Fruit fly (Drosophila melanogaster) whole organism, embryonic: Measurements from ENCODE around the gene CG9173.

ENCODE experiments used
- Antp ChIP-seq: fragments of 200-800 bp; sonication (Bioruptor generic); optimal IDR thresholded peaks from 3 replicates; lab custom pipeline; 2016; ENCODE audit warnings: missing biosample characterization, missing genetic modification characterization
- BEAF-32 ChIP-seq: fragments of 200-800 bp; sonication (Bioruptor generic); optimal IDR thresholded peaks from 3 replicates; lab custom pipeline; 2017; ENCODE audit warnings: missing biosample characterization, missing genetic modification characterization, mild to moderate bottlenecking, moderate library complexity, missing genetic modification reagents
- Blimp-1 ChIP-seq: fragments of 200-800 bp; sonication (Bioruptor generic); optimal IDR thresholded peaks from 3 replicates; lab custom pipeline; 2018; ENCODE audit warnings: missing biosample characterization, missing genetic modification characterization, mild to moderate bottlenecking, moderate library complexity, missing genetic modification reagents
- CG14710 ChIP-seq: fragments of 200-800 bp; sonication (Bioruptor generic); optimal IDR thresholded peaks from 3 replicates; lab custom pipeline; 2019; ENCODE audit warnings: missing biosample characterization, mild to moderate bottlenecking, missing genetic modification characterization, moderate library complexity
- CG14860 ChIP-seq: fragments of 200-800 bp; sonication (Bioruptor generic); IDR thresholded peaks from 3 replicates; pipeline ENCODE4 v1.3.6; 2022; ENCODE audit warnings: missing biosample characterization, missing genetic modification characterization; ENCODE audit not compliant: partially characterized antibody
- CG1647 ChIP-seq: fragments of 200-800 bp; sonication (Bioruptor generic); optimal IDR thresholded peaks from 3 replicates; lab custom pipeline; 2016; ENCODE audit warnings: missing biosample characterization, missing genetic modification characterization
- CG16813 ChIP-seq: fragments of 200-800 bp; sonication (Bioruptor generic); IDR thresholded peaks from 3 replicates; pipeline ENCODE4 v1.3.6; 2022; ENCODE audit warnings: missing biosample characterization, missing genetic modification characterization; ENCODE audit not compliant: partially characterized antibody
- CG17359 ChIP-seq: fragments of 200-800 bp; sonication (Bioruptor generic); optimal IDR thresholded peaks from 3 replicates; lab custom pipeline; 2018; ENCODE audit warnings: missing biosample characterization, mild to moderate bottlenecking, missing genetic modification characterization, moderate library complexity
- CG17385 ChIP-seq: fragments of 200-800 bp; sonication (Bioruptor generic); optimal IDR thresholded peaks from 3 replicates; lab custom pipeline; 2018; ENCODE audit warnings: missing biosample characterization, mild to moderate bottlenecking, missing genetic modification characterization
- CG17829 ChIP-seq: fragments of 200-800 bp; optimal IDR thresholded peaks from 2 replicates; lab custom pipeline; 2019; ENCODE audit warnings: missing biosample characterization, mild to moderate bottlenecking, missing genetic modification characterization, moderate library complexity
- CG2712 ChIP-seq: fragments of 200-800 bp; optimal IDR thresholded peaks from 3 replicates; lab custom pipeline; 2019; ENCODE audit warnings: missing biosample characterization, mild to moderate bottlenecking, missing genetic modification characterization, moderate library complexity
- CG2875 ChIP-seq: fragments of 200-800 bp; sonication (Bioruptor generic); optimal IDR thresholded peaks from 2 replicates; lab custom pipeline; 2017; ENCODE audit warnings: missing biosample characterization, mild to moderate bottlenecking, missing genetic modification characterization, missing genetic modification reagents
- CG31441 ChIP-seq: fragments of 200-800 bp; sonication (Bioruptor generic); IDR thresholded peaks from 2 replicates; pipeline ENCODE4 v1.3.6; 2022; ENCODE audit warnings: missing biosample characterization, missing genetic modification characterization
- CG32772 ChIP-seq: fragments of 200-800 bp; sonication (Bioruptor generic); IDR thresholded peaks from 2 replicates; pipeline ENCODE4 v1.3.6; 2022; ENCODE audit warnings: missing biosample characterization, missing genetic modification characterization
- CG3838 ChIP-seq: fragments of 200-800 bp; sonication (Bioruptor generic); optimal IDR thresholded peaks from 3 replicates; lab custom pipeline; 2016; ENCODE audit warnings: missing biosample characterization, missing genetic modification characterization
- CG7357 ChIP-seq: fragments of 200-800 bp; sonication (Bioruptor generic); IDR thresholded peaks from 3 replicates; pipeline ENCODE4 v1.3.6; 2022; ENCODE audit warnings: missing biosample characterization, missing genetic modification characterization
- CG7556 ChIP-seq: fragments of 200-800 bp; sonication (Bioruptor generic); optimal IDR thresholded peaks from 2 replicates; lab custom pipeline; 2017; ENCODE audit warnings: missing biosample characterization, mild to moderate bottlenecking, missing genetic modification characterization
- CG7745 ChIP-seq: fragments of 200-800 bp; sonication (Bioruptor generic); optimal IDR thresholded peaks from 2 replicates; lab custom pipeline; 2018; ENCODE audit warnings: missing biosample characterization, mild to moderate bottlenecking, missing genetic modification characterization, moderate library complexity
- CHES-1-like ChIP-seq: fragments of 200-800 bp; sonication (Bioruptor generic); optimal IDR thresholded peaks from 2 replicates; lab custom pipeline; 2016; ENCODE audit warnings: missing biosample characterization, missing genetic modification characterization
- Camta ChIP-seq: fragments of 200-800 bp; sonication (Bioruptor generic); optimal IDR thresholded peaks from 2 replicates; lab custom pipeline; 2016; ENCODE audit warnings: missing biosample characterization, missing genetic modification characterization
- Drgx ChIP-seq: fragments of 200-800 bp; sonication (Bioruptor generic); IDR thresholded peaks from 2 replicates; pipeline ENCODE4 v1.3.6; 2022; ENCODE audit warnings: missing biosample characterization, missing genetic modification characterization
- Eip74EF ChIP-seq, 2 experiments: fragments of 200-800 bp in 1 of 2; fragments of >200 bp in 1 of 2; sonication (Bioruptor generic) in 1 of 2; optimal IDR thresholded peaks; 2 replicates each; lab custom pipeline; 2017 to 2019; ENCODE audit warnings: missing biosample characterization in 2 of 2, missing genetic modification characterization in 2 of 2, mild to moderate bottlenecking in 1 of 2, moderate library complexity in 1 of 2
- Elba2 ChIP-seq: fragments of 200-800 bp; sonication (Bioruptor generic); optimal IDR thresholded peaks from 3 replicates; lab custom pipeline; 2016; ENCODE audit warnings: missing biosample characterization, missing genetic modification characterization
- Gsc ChIP-seq: fragments of 200-800 bp; sonication (Bioruptor generic); IDR thresholded peaks from 2 replicates; pipeline ENCODE4 v1.3.6; 2022; ENCODE audit warnings: missing biosample characterization, missing genetic modification characterization
- H2.0 ChIP-seq: fragments of 200-800 bp; sonication (Bioruptor generic); IDR thresholded peaks from 2 replicates; pipeline ENCODE4 v1.3.6; 2022; ENCODE audit warnings: missing biosample characterization, missing genetic modification characterization
- HLH3B ChIP-seq: fragments of 200-800 bp; sonication (Bioruptor generic); IDR thresholded peaks from 2 replicates; pipeline ENCODE4 v1.3.6; 2022; ENCODE audit warnings: missing biosample characterization, missing genetic modification characterization
- MBD-R2 ChIP-seq: fragments of 200-800 bp; sonication (Bioruptor generic); IDR thresholded peaks from 2 replicates; pipeline ENCODE4 v1.3.6; 2022; ENCODE audit warnings: missing biosample characterization, missing genetic modification characterization
- Xrp1 ChIP-seq: fragments of 200-800 bp; sonication (Bioruptor generic); IDR thresholded peaks from 2 replicates; pipeline ENCODE4 v1.3.6; 2022; ENCODE audit warnings: missing biosample characterization, missing genetic modification characterization
- al ChIP-seq: fragments of 200-800 bp; sonication (Bioruptor generic); IDR thresholded peaks from 2 replicates; pipeline ENCODE4 v1.3.6; 2022; ENCODE audit warnings: missing biosample characterization, missing genetic modification characterization
- amos ChIP-seq: fragments of 200-800 bp; sonication (Bioruptor generic); IDR thresholded peaks from 2 replicates; pipeline ENCODE4 v1.3.6; 2022; ENCODE audit warnings: missing biosample characterization, missing genetic modification characterization; ENCODE audit not compliant: partially characterized antibody
- ara ChIP-seq: fragments of 200-800 bp; sonication (Bioruptor generic); IDR thresholded peaks from 2 replicates; pipeline ENCODE4 v1.3.6; 2022; ENCODE audit warnings: missing biosample characterization, missing genetic modification characterization
- az2 ChIP-seq: fragments of 200-800 bp; sonication (Bioruptor generic); optimal IDR thresholded peaks from 3 replicates; lab custom pipeline; 2016; ENCODE audit warnings: missing biosample characterization, missing genetic modification characterization
- br ChIP-seq: fragments of >200 bp; optimal IDR thresholded peaks from 2 replicates; lab custom pipeline; 2017
- chif ChIP-seq, 2 experiments: fragments of 200-800 bp; sonication (Bioruptor generic); optimal IDR thresholded peaks; 3 replicates each; lab custom pipeline; 2016; ENCODE audit warnings: missing biosample characterization in 2 of 2, missing genetic modification characterization in 2 of 2
- dmrt99B ChIP-seq: fragments of 200-800 bp; sonication (Bioruptor generic); optimal IDR thresholded peaks from 2 replicates; lab custom pipeline; 2018; ENCODE audit warnings: missing biosample characterization, mild to moderate bottlenecking, missing genetic modification characterization, moderate library complexity
- dysf ChIP-seq: fragments of 200-800 bp; sonication (Bioruptor generic); IDR thresholded peaks from 3 replicates; pipeline ENCODE4 v1.3.6; 2022; ENCODE audit warnings: missing biosample characterization, missing genetic modification characterization
- eve ChIP-seq, 2 experiments: fragments of >200 bp; optimal IDR thresholded peaks; 2 replicates each; lab custom pipeline; 2017; ENCODE audit warnings: missing biosample characterization in 2 of 2, missing genetic modification characterization in 2 of 2
- gcm2 ChIP-seq: fragments of 200-800 bp; sonication (Bioruptor generic); optimal IDR thresholded peaks from 2 replicates; lab custom pipeline; 2016; ENCODE audit warnings: missing biosample characterization, missing genetic modification characterization
- hbn ChIP-seq: fragments of 200-800 bp; sonication (Bioruptor generic); IDR thresholded peaks from 2 replicates; pipeline ENCODE4 v1.3.6; 2022; ENCODE audit warnings: missing biosample characterization, missing genetic modification characterization; ENCODE audit not compliant: partially characterized antibody
- inv ChIP-seq: fragments of 200-800 bp; sonication (Bioruptor generic); IDR thresholded peaks from 2 replicates; pipeline ENCODE4 v1.3.6; 2022; ENCODE audit warnings: missing biosample characterization, missing genetic modification characterization; ENCODE audit not compliant: partially characterized antibody
- kay ChIP-seq: fragments of 200-800 bp; sonication (Bioruptor generic); optimal IDR thresholded peaks from 2 replicates; lab custom pipeline; 2016; ENCODE audit warnings: missing biosample characterization, missing genetic modification characterization
- pnt ChIP-seq: fragments of 200-800 bp; sonication (Bioruptor generic); optimal IDR thresholded peaks from 3 replicates; lab custom pipeline; 2016; ENCODE audit warnings: missing biosample characterization, missing genetic modification characterization
- psq ChIP-seq: fragments of 200-800 bp; sonication (Bioruptor generic); optimal IDR thresholded peaks from 2 replicates; lab custom pipeline; 2017; ENCODE audit warnings: missing biosample characterization, missing genetic modification characterization
- salm ChIP-seq: fragments of 200-800 bp; sonication (Bioruptor generic); optimal IDR thresholded peaks from 2 replicates; lab custom pipeline; 2018; ENCODE audit warnings: missing biosample characterization, mild to moderate bottlenecking, missing genetic modification characterization
- slp2 ChIP-seq: fragments of 200-800 bp; sonication (Bioruptor generic); optimal IDR thresholded peaks from 2 replicates; lab custom pipeline; 2016; ENCODE audit warnings: missing biosample characterization, missing genetic modification characterization
- sob ChIP-seq: fragments of 200-800 bp; sonication (Bioruptor generic); IDR thresholded peaks from 2 replicates; pipeline ENCODE4 v1.3.6; 2022; ENCODE audit warnings: missing biosample characterization, missing genetic modification characterization
- stwl ChIP-seq: fragments of 200-800 bp; sonication (Bioruptor generic); optimal IDR thresholded peaks from 3 replicates; lab custom pipeline; 2018; ENCODE audit warnings: missing biosample characterization, mild to moderate bottlenecking, missing genetic modification characterization, moderate library complexity
- sug ChIP-seq: fragments of 200-800 bp; optimal IDR thresholded peaks from 2 replicates; lab custom pipeline; 2019; ENCODE audit warnings: missing biosample characterization, mild to moderate bottlenecking, missing genetic modification characterization, moderate library complexity
- vvl ChIP-seq: fragments of 200-800 bp; sonication (Bioruptor generic); IDR thresholded peaks from 2 replicates; pipeline ENCODE4 v1.3.6; 2022; ENCODE audit warnings: missing biosample characterization, missing genetic modification characterization

The CG9173 gene

dm6 chr3L:1376014-1376745 lies 47.1 kb downstream of the CG9173 start (continued):
- TF ChIP-seq CG17829: peak; percentile 34
- peak; percentile 38; the same call in 1 of the 3 replicates for TF ChIP-seq CG16813
- peak; percentile 59 for TF ChIP-seq Blimp-1
- TF ChIP-seq CG14860 (GFP tag; lab: Robert Waterston, UW): peak; percentile 59; the same call in 2 of the 3 replicates
- TF ChIP-seq az2 (GFP tag; lab: Kevin White, UChicago): peak; percentile 33
- no peak for TF ChIP-seq Gsc (GFP tag; lab: Robert Waterston, UW)
- TF ChIP-seq chif (GFP tag; optimal IDR thresholded peaks at IDR 0.05; lab: Kevin White, UChicago): peak; percentile 31 to 35
- TF ChIP-seq slp2 (GFP tag; lab: Kevin White, UChicago): peak; percentile 50
- TF ChIP-seq CG2712: peak; percentile 71
- peak in 1 of 2 experiments; percentile 87 for TF ChIP-seq eve (GFP tag; optimal IDR thresholded peaks at IDR 0.05; lab: Kevin White, UChicago)
- TF ChIP-seq pnt (GFP tag; lab: Kevin White, UChicago): peak; percentile 35
- no peak for TF ChIP-seq stwl (tag; lab: Kevin White, UChicago)
- TF ChIP-seq dmrt99B: peak; percentile 63
- TF ChIP-seq CHES-1-like: no peak
- no peak for TF ChIP-seq CG7745 (tag; lab: Kevin White, UChicago)
- TF ChIP-seq MBD-R2: no peak
- TF ChIP-seq Eip74EF (GFP tag; optimal IDR thresholded peaks at IDR 0.05; lab: Kevin White, UChicago): peak in 1 of 2 experiments; percentile 55
- no peak for TF ChIP-seq Elba2 (GFP tag; lab: Kevin White, UChicago)
- peak; percentile 59 for TF ChIP-seq BEAF-32 (GFP tag; lab: Kevin White, UChicago)
- no peak for TF ChIP-seq br
- peak; percentile 8 for TF ChIP-seq Antp
- no peak for TF ChIP-seq psq (GFP tag; lab: Kevin White, UChicago)
- TF ChIP-seq gcm2 (GFP tag; lab: Kevin White, UChicago): no peak
- TF ChIP-seq sug (tag; lab: Kevin White, UChicago): no peak
- peak; percentile 46 for TF ChIP-seq Camta (GFP tag; lab: Kevin White, UChicago)
- peak; percentile 72 for TF ChIP-seq Xrp1
- TF ChIP-seq CG2875: peak; percentile 47
- TF ChIP-seq CG7357: 0 out of 3 replicates have a peak, but pooled peaks have one; percentile 21
- TF ChIP-seq CG3838 (GFP tag; lab: Kevin White, UChicago): no peak
- TF ChIP-seq inv (GFP tag; lab: Robert Waterston, UW): peak; percentile 38; the same call in 1 of the 2 replicates
- TF ChIP-seq H2.0: peak; percentile 28; the same call in 1 of the 2 replicates
- peak; percentile 41; the same call in 1 of the 2 replicates for TF ChIP-seq HLH3B
- TF ChIP-seq salm (tag; lab: Kevin White, UChicago): peak; percentile 26
- TF ChIP-seq dysf (GFP tag; lab: Robert Waterston, UW): peak; percentile 69
- TF ChIP-seq sob (GFP tag; lab: Robert Waterston, UW): peak; percentile 54
- TF ChIP-seq CG32772 (GFP tag; lab: Robert Waterston, UW): peak; percentile 26; the same call in 1 of the 2 replicates
- TF ChIP-seq Drgx: peak; percentile 83
- peak; percentile 4 for TF ChIP-seq kay (GFP tag; lab: Kevin White, UChicago)
- TF ChIP-seq ara (GFP tag; lab: Robert Waterston, UW): peak; percentile 69; the same call in 1 of the 2 replicates
- peak; percentile 74 for TF ChIP-seq CG31441 (GFP tag; lab: Robert Waterston, UW)
- TF ChIP-seq CG17359: peak; percentile 62
- TF ChIP-seq CG17385 (GFP tag; lab: Kevin White, UChicago): peak; percentile 49
- TF ChIP-seq amos: no peak
- peak; percentile 81 for TF ChIP-seq vvl (GFP tag; lab: Robert Waterston, UW)
- TF ChIP-seq CG14710: peak; percentile 2
- TF ChIP-seq hbn (GFP tag; lab: Robert Waterston, UW): peak; percentile 68
- TF ChIP-seq CG7556 (GFP tag; lab: Kevin White, UChicago): peak; percentile 28
- TF ChIP-seq al (GFP tag; lab: Robert Waterston, UW): 0 out of 2 replicates have a peak, but pooled peaks have one; percentile 6
- TF ChIP-seq CG1647 (GFP tag; lab: Kevin White, UChicago): peak; percentile 50
